Comparison of ENCODE assay signal across 1 fruit fly cellular context in the genomic region with DNA sequence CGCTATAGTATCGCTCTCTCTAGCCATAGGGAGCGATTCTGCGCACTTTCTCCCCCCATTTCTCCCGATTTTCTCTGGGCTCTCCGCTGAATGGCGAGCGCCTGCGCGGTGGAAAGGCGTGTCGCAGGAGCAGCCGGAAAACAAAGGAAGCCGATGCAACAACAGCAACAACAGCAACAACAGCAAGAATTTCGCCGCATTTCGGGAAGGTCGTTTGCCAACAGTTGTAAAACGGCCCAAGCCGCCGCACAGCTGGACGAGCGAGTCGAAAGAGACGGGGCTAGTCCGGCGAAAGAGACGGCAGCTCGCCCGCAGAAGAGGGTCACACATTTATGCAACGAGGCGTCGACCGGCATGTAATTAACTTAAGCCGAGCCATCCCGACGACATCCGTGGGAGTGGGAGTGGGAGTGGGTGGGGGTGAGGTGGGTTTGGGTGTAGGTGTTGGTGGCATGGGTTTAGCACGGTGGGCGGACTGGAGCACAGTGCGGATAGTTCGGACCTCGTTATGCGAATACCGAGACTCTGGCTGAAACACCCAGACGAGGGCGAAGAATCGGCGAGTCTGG.
TF ChIP-seq lines count a peak whose summit lies in the region.

No protein-coding gene starts in this region.

TF ChIP-seq in whole organism, embryonic, 481 proteins besides CTCF, POLR2A, EP300 and RAD21 (continued from another document and continues in another):
- TF ChIP-seq Adf1 (GFP tag; IDR thresholded peaks at IDR 0.05; lab: Robert Waterston, UW) (peak; percentile 12; the same call in 1 of the 2 replicates), kni (GFP tag; optimal IDR thresholded peaks at IDR 0.05; lab: Kevin White, UChicago) (peak; percentile 45), Dip2 (GFP tag; IDR thresholded peaks at IDR 0.05; lab: Robert Waterston, UW) (no peak), sna (GFP tag; IDR thresholded peaks at IDR 0.05; lab: Robert Waterston, UW; ENCODE audit: partially characterized antibody) (0 out of 2 replicates have a peak, but pooled peaks have one; percentile 47), rib (GFP tag; IDR thresholded peaks at IDR 0.05; lab: Robert Waterston, UW) (peak; percentile 31; the same call in 1 of the 2 replicates), lab (GFP tag; optimal IDR thresholded peaks at IDR 0.05; lab: Kevin White, UChicago) (peak; percentile 12), toy (GFP tag; IDR thresholded peaks at IDR 0.05; lab: Robert Waterston, UW) (no peak), Ravus (GFP tag; IDR thresholded peaks at IDR 0.05; lab: Robert Waterston, UW) (no peak), CG17328 (GFP tag; IDR thresholded peaks at IDR 0.05; lab: Robert Waterston, UW) (peak; percentile 28; the same call in 1 of the 2 replicates), ewg (GFP tag; optimal IDR thresholded peaks at IDR 0.05; lab: Kevin White, UChicago) (peak; percentile 96), CG1602 (GFP tag; optimal IDR thresholded peaks at IDR 0.05; lab: Kevin White, UChicago) (no peak), pros (GFP tag; optimal IDR thresholded peaks at IDR 0.05; lab: Kevin White, UChicago) (peak; percentile 57), nerfin-1 (tag; optimal IDR thresholded peaks at IDR 0.05; lab: Kevin White, UChicago) (peak; percentile 16), CG4820 (GFP tag; optimal IDR thresholded peaks at IDR 0.05; lab: Kevin White, UChicago) (no peak), CG10147 (GFP tag; optimal IDR thresholded peaks at IDR 0.05; lab: Kevin White, UChicago) (no peak), chinmo (GFP tag; IDR thresholded peaks at IDR 0.05; lab: Robert Waterston, UW; ENCODE audit: partially characterized antibody) (0 out of 4 replicates have a peak, but pooled peaks have one; percentile 12), ato (GFP tag; IDR thresholded peaks at IDR 0.05; lab: Robert Waterston, UW; ENCODE audit: partially characterized antibody) (no peak), gcm (GFP tag; optimal IDR thresholded peaks at IDR 0.05; lab: Kevin White, UChicago) (peak; percentile 91), Hr78 (GFP tag; optimal IDR thresholded peaks at IDR 0.05; lab: Kevin White, UChicago) (peak in 1 of 2 experiments; percentile 43), danr (GFP tag; IDR thresholded peaks at IDR 0.05; lab: Robert Waterston, UW) (no peak), Ssrp (tag; optimal IDR thresholded peaks at IDR 0.05; lab: Kevin White, UChicago) (no peak), CG11093 (GFP tag; IDR thresholded peaks at IDR 0.05; lab: Robert Waterston, UW) (no peak), zen2 (GFP tag; IDR thresholded peaks at IDR 0.05; lab: Robert Waterston, UW; ENCODE audit: partially characterized antibody) (0 out of 3 replicates have a peak, but pooled peaks have one; percentile 15), Dad (GFP tag; optimal IDR thresholded peaks at IDR 0.05; lab: Kevin White, UChicago) (no peak), gcm2 (GFP tag; optimal IDR thresholded peaks at IDR 0.05; lab: Kevin White, UChicago) (no peak), Pdp1 (GFP tag; optimal IDR thresholded peaks at IDR 0.05; lab: Kevin White, UChicago) (peak in 1 of 2 experiments; percentile 61), wor (GFP tag; IDR thresholded peaks at IDR 0.05; lab: Robert Waterston, UW) (no peak), phol (tag; optimal IDR thresholded peaks at IDR 0.05; lab: Kevin White, UChicago) (no peak), Blimp-1 (GFP tag; optimal IDR thresholded peaks at IDR 0.05; lab: Kevin White, UChicago) (no peak), fu2 (GFP tag; optimal IDR thresholded peaks at IDR 0.05; lab: Kevin White, UChicago) (no peak), CG1024 (GFP tag; IDR thresholded peaks at IDR 0.05; lab: Robert Waterston, UW) (no peak), Hr51 (GFP tag; optimal IDR thresholded peaks at IDR 0.05; lab: Kevin White, UChicago) (no peak), CG31224 (GFP tag; IDR thresholded peaks at IDR 0.05; lab: Robert Waterston, UW) (no peak), CG14860 (GFP tag; IDR thresholded peaks at IDR 0.05; lab: Robert Waterston, UW; ENCODE audit: partially characterized antibody) (no peak), amos (GFP tag; IDR thresholded peaks at IDR 0.05; lab: Robert Waterston, UW; ENCODE audit: partially characterized antibody) (no peak), crp (GFP tag; optimal IDR thresholded peaks at IDR 0.05; lab: Kevin White, UChicago) (peak in 1 of 2 experiments; percentile 39), NK7.1 (GFP tag; optimal IDR thresholded peaks at IDR 0.05; lab: Kevin White, UChicago) (no peak), CG2199 (GFP tag; IDR thresholded peaks at IDR 0.05; lab: Robert Waterston, UW) (no peak), CG11696 (GFP tag; IDR thresholded peaks at IDR 0.05; lab: Robert Waterston, UW) (no peak), D19A (tag; optimal IDR thresholded peaks at IDR 0.05; lab: Kevin White, UChicago) (no peak), D (optimal IDR thresholded peaks at IDR 0.05; lab: Kevin White, UChicago) (peak; percentile 10), D (GFP tag; optimal IDR thresholded peaks at IDR 0.05; lab: Kevin White, UChicago) (no peak), Spps (tag; optimal IDR thresholded peaks at IDR 0.05; lab: Kevin White, UChicago) (no peak), Eip74EF (GFP tag; optimal IDR thresholded peaks at IDR 0.05; lab: Kevin White, UChicago) (peak in 1 of 2 experiments; percentile 3), Myb (GFP tag; optimal IDR thresholded peaks at IDR 0.05; lab: Kevin White, UChicago) (no peak), CG10543 (GFP tag; optimal IDR thresholded peaks at IDR 0.05; lab: Kevin White, UChicago) (peak; percentile 13), CG7372 (GFP tag; IDR thresholded peaks at IDR 0.05; lab: Robert Waterston, UW) (no peak), CG2712 (tag; optimal IDR thresholded peaks at IDR 0.05; lab: Kevin White, UChicago) (no peak), CG12391 (tag; optimal IDR thresholded peaks at IDR 0.05; lab: Kevin White, UChicago) (no peak), org-1 (GFP tag; optimal IDR thresholded peaks at IDR 0.05; lab: Kevin White, UChicago) (no peak), GATAe (GFP tag; conservative IDR thresholded peaks at IDR 0.05; lab: Robert Waterston, UW) (no peak), CG2120 (GFP tag; optimal IDR thresholded peaks at IDR 0.05; lab: Kevin White, UChicago) (no peak), CG9609 (GFP tag; optimal IDR thresholded peaks at IDR 0.05; lab: Kevin White, UChicago) (no peak), oc (tag; optimal IDR thresholded peaks at IDR 0.05; lab: Kevin White, UChicago) (peak; percentile 52), CG10959 (GFP tag; IDR thresholded peaks at IDR 0.05; lab: Robert Waterston, UW) (no peak), Chrac-16 (GFP tag; optimal IDR thresholded peaks at IDR 0.05; lab: Kevin White, UChicago) (no peak), CG8089 (GFP tag; optimal IDR thresholded peaks at IDR 0.05; lab: Kevin White, UChicago) (peak; percentile 7), Lhr (GFP tag; optimal IDR thresholded peaks at IDR 0.05; lab: Kevin White, UChicago) (no peak), gem (tag; optimal IDR thresholded peaks at IDR 0.05; lab: Kevin White, UChicago) (no peak), en (GFP tag; optimal IDR thresholded peaks at IDR 0.05; lab: Kevin White, UChicago) (no peak), btn (GFP tag; optimal IDR thresholded peaks at IDR 0.05; lab: Kevin White, UChicago) (no peak), CG11504 (tag; optimal IDR thresholded peaks at IDR 0.05; lab: Kevin White, UChicago) (no peak), CG11398 (GFP tag; optimal IDR thresholded peaks at IDR 0.05; lab: Kevin White, UChicago) (no peak), CG13894 (tag; optimal IDR thresholded peaks at IDR 0.05; lab: Kevin White, UChicago) (peak; percentile 65), ase (GFP tag; IDR thresholded peaks at IDR 0.05; lab: Robert Waterston, UW) (no peak), CG14667 (GFP tag; IDR thresholded peaks at IDR 0.05; lab: Robert Waterston, UW) (no peak), CG34422 (GFP tag; IDR thresholded peaks at IDR 0.05; lab: Robert Waterston, UW) (no peak), CG30020 (tag; optimal IDR thresholded peaks at IDR 0.05; lab: Kevin White, UChicago) (no peak), emc (GFP tag; optimal IDR thresholded peaks at IDR 0.05; lab: Kevin White, UChicago) (no peak), ind (GFP tag; optimal IDR thresholded peaks at IDR 0.05; lab: Kevin White, UChicago) (no peak), disco-r (GFP tag; optimal IDR thresholded peaks at IDR 0.05; lab: Kevin White, UChicago) (no peak), Taf1 (GFP tag; IDR thresholded peaks at IDR 0.05; lab: Robert Waterston, UW) (no peak), grau (tag; optimal IDR thresholded peaks at IDR 0.05; lab: Kevin White, UChicago) (no peak), Deaf1 (tag; optimal IDR thresholded peaks at IDR 0.05; lab: Kevin White, UChicago) (peak; percentile 87), zen (tag; optimal IDR thresholded peaks at IDR 0.05; lab: Kevin White, UChicago) (peak; percentile 83), Usf (GFP tag; optimal IDR thresholded peaks at IDR 0.05; lab: Kevin White, UChicago) (no peak), stc (GFP tag; IDR thresholded peaks at IDR 0.05; lab: Robert Waterston, UW) (no peak), CG15479 (GFP tag; optimal IDR thresholded peaks at IDR 0.05; lab: Kevin White, UChicago) (peak; percentile 30), ERR (GFP tag; optimal IDR thresholded peaks at IDR 0.05; lab: Kevin White, UChicago) (no peak), Six4 (GFP tag; optimal IDR thresholded peaks at IDR 0.05; lab: Kevin White, UChicago) (no peak), pfk (GFP tag; optimal IDR thresholded peaks at IDR 0.05; lab: Kevin White, UChicago) (no peak), sim (GFP tag; IDR thresholded peaks at IDR 0.05; lab: Robert Waterston, UW) (no peak), CG11695 (GFP tag; IDR thresholded peaks at IDR 0.05; lab: Robert Waterston, UW) (no peak), slbo (GFP tag; IDR thresholded peaks at IDR 0.05; lab: Robert Waterston, UW) (peak; percentile 3; the same call in 1 of the 2 replicates), Camta (GFP tag; optimal IDR thresholded peaks at IDR 0.05; lab: Kevin White, UChicago) (no peak), Hey (tag; optimal IDR thresholded peaks at IDR 0.05; lab: Kevin White, UChicago) (no peak), dpn (GFP tag; optimal IDR thresholded peaks at IDR 0.05; lab: Kevin White, UChicago) (no peak), dati (GFP tag; IDR thresholded peaks at IDR 0.05; lab: Robert Waterston, UW) (no peak), CG4360 (GFP tag; IDR thresholded peaks at IDR 0.05; lab: Robert Waterston, UW) (peak; percentile 83), Trl (optimal IDR thresholded peaks at IDR 0.05; lab: Kevin White, UChicago) (peak in 1 of 2 experiments; percentile 41), Trl (GFP tag; optimal IDR thresholded peaks at IDR 0.05; lab: Kevin White, UChicago) (no peak), CG1832 (GFP tag; optimal IDR thresholded peaks at IDR 0.05; lab: Kevin White, UChicago) (peak; percentile 74), CG12104 (GFP tag; optimal IDR thresholded peaks at IDR 0.05; lab: Kevin White, UChicago) (no peak), CG11456 (GFP tag; IDR thresholded peaks at IDR 0.05; lab: Robert Waterston, UW) (0 out of 3 replicates have a peak, but pooled peaks have one; percentile 26), CG4730 (GFP tag; IDR thresholded peaks at IDR 0.05; lab: Robert Waterston, UW) (no peak), Fer2 (tag; optimal IDR thresholded peaks at IDR 0.05; lab: Kevin White, UChicago) (no peak), gro (GFP tag; optimal IDR thresholded peaks at IDR 0.05; lab: Kevin White, UChicago) (no peak), E2f1 (GFP tag; IDR thresholded peaks at IDR 0.05; lab: Robert Waterston, UW) (no peak), CG4404 (GFP tag; IDR thresholded peaks at IDR 0.05; lab: Robert Waterston, UW) (peak; percentile 21; the same call in 1 of the 2 replicates), CG43689 (GFP tag; IDR thresholded peaks at IDR 0.05; lab: Robert Waterston, UW) (no peak), CG8290 (GFP tag; optimal IDR thresholded peaks at IDR 0.05; lab: Kevin White, UChicago) (no peak), CG8290 (tag; optimal IDR thresholded peaks at IDR 0.05; lab: Kevin White, UChicago) (peak in 1 of 2 experiments; percentile 54), Rfx (GFP tag; IDR thresholded peaks at IDR 0.05; lab: Robert Waterston, UW) (0 out of 2 replicates have a peak, but pooled peaks have one; percentile 19), CG16779 (GFP tag; IDR thresholded peaks at IDR 0.05; lab: Robert Waterston, UW) (0 out of 2 replicates have a peak, but pooled peaks have one; percentile 4), CG5953 (GFP tag; IDR thresholded peaks at IDR 0.05; lab: Robert Waterston, UW) (no peak), tll (GFP tag; optimal IDR thresholded peaks at IDR 0.05; lab: Kevin White, UChicago) (peak in 1 of 2 experiments; percentile 82), CG3065 (GFP tag; optimal IDR thresholded peaks at IDR 0.05; lab: Kevin White, UChicago) (no peak), CG11085 (GFP tag; IDR thresholded peaks at IDR 0.05; lab: Robert Waterston, UW) (no peak), CG10321 (GFP tag; IDR thresholded peaks at IDR 0.05; lab: Robert Waterston, UW) (peak; percentile 62), abd-A (tag; optimal IDR thresholded peaks at IDR 0.05; lab: Kevin White, UChicago) (peak; percentile 85), Sry-δ (GFP tag; optimal IDR thresholded peaks at IDR 0.05; lab: Kevin White, UChicago) (no peak), ranshi (GFP tag; IDR thresholded peaks at IDR 0.05; lab: Robert Waterston, UW) (no peak), CG12299 (tag; optimal IDR thresholded peaks at IDR 0.05; lab: Kevin White, UChicago) (no peak), CG8281 (tag; optimal IDR thresholded peaks at IDR 0.05; lab: Kevin White, UChicago) (no peak), Kr (GFP tag; optimal IDR thresholded peaks at IDR 0.05; lab: Kevin White, UChicago) (peak; percentile 62), sr (GFP tag; IDR thresholded peaks at IDR 0.05; lab: Robert Waterston, UW) (peak; percentile 78), unpg (GFP tag; optimal IDR thresholded peaks at IDR 0.05; lab: Kevin White, UChicago) (no peak), esg (GFP tag; conservative IDR thresholded peaks at IDR 0.05; lab: Robert Waterston, UW) (no peak), Sry-β (GFP tag; optimal IDR thresholded peaks at IDR 0.05; lab: Kevin White, UChicago) (no peak), B-H1 (GFP tag; IDR thresholded peaks at IDR 0.05; lab: Robert Waterston, UW) (no peak), CG13424 (tag; optimal IDR thresholded peaks at IDR 0.05; lab: Kevin White, UChicago) (no peak), CG3847 (GFP tag; IDR thresholded peaks at IDR 0.05; lab: Robert Waterston, UW) (no peak), h (optimal IDR thresholded peaks at IDR 0.05; lab: Kevin White, UChicago) (no peak), CG12236 (GFP tag; optimal IDR thresholded peaks at IDR 0.05; lab: Kevin White, UChicago) (no peak), CG7987 (GFP tag; optimal IDR thresholded peaks at IDR 0.05; lab: Kevin White, UChicago) (no peak), sug (tag; optimal IDR thresholded peaks at IDR 0.05; lab: Kevin White, UChicago) (no peak), CG7745 (tag; optimal IDR thresholded peaks at IDR 0.05; lab: Kevin White, UChicago) (no peak), pho (GFP tag; optimal IDR thresholded peaks at IDR 0.05; lab: Kevin White, UChicago) (no peak)
